Fruit fly (Drosophila melanogaster) whole organism, prepupa: ENCODE results near the gene barc.

ENCODE experiments used
- CG11294 ChIP-seq: fragments of 200-800 bp; sonication (Bioruptor generic); IDR thresholded peaks from 2 replicates; pipeline ENCODE4 v1.3.6; 2022; ENCODE audit warnings: missing biosample characterization, missing genetic modification characterization
- CG3032 ChIP-seq: fragments of 200-800 bp; optimal IDR thresholded peaks from 2 replicates; lab custom pipeline; 2019; ENCODE audit warnings: missing biosample characterization, mild to moderate bottlenecking, missing genetic modification characterization, moderate library complexity
- CG3919 ChIP-seq: fragments of 200-800 bp; sonication (Bioruptor generic); optimal IDR thresholded peaks from 3 replicates; lab custom pipeline; 2016; ENCODE audit warnings: missing biosample characterization, missing genetic modification characterization
- CG6854 ChIP-seq: fragments of 200-800 bp; sonication (Bioruptor generic); optimal IDR thresholded peaks from 2 replicates; lab custom pipeline; 2017; ENCODE audit warnings: missing biosample characterization, mild to moderate bottlenecking, missing genetic modification characterization
- CG7368 ChIP-seq: fragments of 200-800 bp; sonication (Bioruptor generic); optimal IDR thresholded peaks from 3 replicates; lab custom pipeline; 2016; ENCODE audit warnings: missing biosample characterization, missing genetic modification characterization
- CG8319 ChIP-seq: fragments of 200-800 bp; sonication (Bioruptor generic); optimal IDR thresholded peaks from 3 replicates; lab custom pipeline; 2016; ENCODE audit warnings: missing biosample characterization, missing genetic modification characterization
- Eip78C ChIP-seq: fragments of 200-800 bp; sonication (Bioruptor generic); peaks from one replicate; lab custom pipeline; 2016; ENCODE audit warnings: missing biosample characterization, missing genetic modification characterization
- Gug ChIP-seq: fragments of 200-800 bp; sonication (Bioruptor generic); IDR thresholded peaks from 2 replicates; pipeline ENCODE4 v1.3.6; 2022; ENCODE audit warnings: missing biosample characterization, missing genetic modification characterization
- Lpt ChIP-seq: fragments of 200-800 bp; sonication (Bioruptor generic); optimal IDR thresholded peaks from 3 replicates; lab custom pipeline; 2016; ENCODE audit warnings: missing biosample characterization, missing genetic modification characterization
- spab ChIP-seq: fragments of 200-800 bp; sonication (Bioruptor generic); optimal IDR thresholded peaks from 2 replicates; lab custom pipeline; 2017; ENCODE audit warnings: missing biosample characterization, mild to moderate bottlenecking, missing genetic modification characterization, missing genetic modification reagents

DNA sequence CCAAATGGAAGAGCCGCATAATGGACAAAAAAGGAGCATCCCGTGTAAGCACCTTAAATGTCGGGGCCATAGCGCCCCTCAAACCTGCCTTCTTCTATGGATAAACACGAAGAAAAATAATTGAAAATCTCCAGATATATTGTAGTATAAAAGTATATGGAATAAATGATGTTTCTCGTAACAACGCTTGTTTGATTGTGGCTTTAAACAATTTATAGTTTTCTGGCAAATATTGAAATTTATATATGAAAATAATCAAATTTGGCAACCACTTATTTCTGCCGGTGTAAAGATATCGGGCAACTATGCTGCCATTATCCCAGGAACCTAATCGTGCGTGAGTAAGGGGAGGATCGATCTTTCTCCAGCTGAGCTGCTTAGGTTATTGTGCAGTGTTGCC, 22.3 kb upstream of the barc start:
- TF ChIP-seq CG8319 (GFP tag; lab: Kevin White, UChicago), result no peak
- TF ChIP-seq CG6854, result no peak
- TF ChIP-seq CG3032, result no peak
- no peak for TF ChIP-seq CG3919
- TF ChIP-seq Lpt, result no peak
- TF ChIP-seq CG7368 (GFP tag; lab: Kevin White, UChicago), result no peak
- TF ChIP-seq spab (GFP tag; lab: Kevin White, UChicago), result no peak
- peak; percentile 19 for TF ChIP-seq Eip78C (GFP tag; lab: Kevin White, UChicago)
- no peak for TF ChIP-seq CG11294 (GFP tag; lab: Robert Waterston, UW)
- no peak for TF ChIP-seq Gug (GFP tag; lab: Robert Waterston, UW)
